Fruit fly (Drosophila melanogaster): Measurements from ENCODE around the gene Osi3.
A peak's percentile ranks its signal among the peaks of the same experiment; 100 is the strongest.

Osi3 gene

DNA sequence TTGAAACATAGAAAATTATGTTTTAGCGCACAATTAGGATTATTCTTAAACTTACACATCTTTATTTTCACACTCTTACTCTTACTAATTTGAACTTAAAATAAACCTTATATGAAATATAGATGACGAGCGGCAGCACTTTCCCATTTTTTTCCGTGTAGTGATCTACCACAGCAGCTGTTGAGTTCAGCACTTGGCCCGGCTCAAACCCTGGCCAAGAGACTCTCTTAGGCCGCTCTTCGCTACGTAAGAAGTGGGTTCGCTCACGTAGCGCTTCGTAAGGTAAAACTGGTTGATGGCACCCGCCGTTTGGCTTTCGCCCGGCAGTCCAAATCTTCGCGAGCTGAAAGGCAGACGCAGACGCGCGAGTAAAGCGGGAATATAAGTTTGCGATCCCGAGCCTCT lies 17.1 kb upstream of the Osi3 start, which contains the start of gene Osi24 (continued):
- TF ChIP-seq CG8290 (GFP tag; optimal IDR thresholded peaks at IDR 0.05) (no peak), CG8290 (tag; optimal IDR thresholded peaks at IDR 0.05) (peak in 1 of 2 experiments; percentile 32), lola (GFP tag; optimal IDR thresholded peaks at IDR 0.05) (no peak), Dek (tag; optimal IDR thresholded peaks at IDR 0.05) (no peak), D19A (tag; optimal IDR thresholded peaks at IDR 0.05) (no peak), ham (GFP tag; IDR thresholded peaks at IDR 0.05) (no peak), usp (GFP tag; optimal IDR thresholded peaks at IDR 0.05) (no peak), PHDP (tag; optimal IDR thresholded peaks at IDR 0.05) (peak; percentile 38), ase (GFP tag; IDR thresholded peaks at IDR 0.05) (peak; percentile 45; the same call in 1 of the 3 replicates), Ssrp (tag; optimal IDR thresholded peaks at IDR 0.05) (peak; percentile 39), CG2116 (GFP tag; optimal IDR thresholded peaks at IDR 0.05) (no peak), CG5953 (GFP tag; IDR thresholded peaks at IDR 0.05) (peak; percentile 60; the same call in 1 of the 2 replicates), Neu2 (GFP tag; optimal IDR thresholded peaks at IDR 0.05; ENCODE audit: borderline replicate concordance) (no peak), ab (GFP tag; optimal IDR thresholded peaks at IDR 0.05) (no peak), CG6765 (GFP tag; optimal IDR thresholded peaks at IDR 0.05) (no peak), dmrt99B (tag; optimal IDR thresholded peaks at IDR 0.05) (peak; percentile 74), kni (GFP tag; optimal IDR thresholded peaks at IDR 0.05) (no peak), CG34422 (GFP tag; IDR thresholded peaks at IDR 0.05) (no peak), CG18599 (GFP tag; optimal IDR thresholded peaks at IDR 0.05) (peak; percentile 38), Oli (tag; optimal IDR thresholded peaks at IDR 0.05) (peak; percentile 64), CG13424 (tag; optimal IDR thresholded peaks at IDR 0.05) (peak; percentile 52), MESR4 (GFP tag; optimal IDR thresholded peaks at IDR 0.05) (no peak), CG11398 (GFP tag; optimal IDR thresholded peaks at IDR 0.05) (no peak), Dfd (GFP tag; optimal IDR thresholded peaks at IDR 0.05) (no peak), dmrt11E (tag; optimal IDR thresholded peaks at IDR 0.05) (no peak), yki (optimal IDR thresholded peaks at IDR 0.05) (no peak), CG6854 (GFP tag; optimal IDR thresholded peaks at IDR 0.05) (no peak), CG31441 (GFP tag; IDR thresholded peaks at IDR 0.05) (peak; percentile 73), CG10209 (GFP tag; optimal IDR thresholded peaks at IDR 0.05) (peak; percentile 28), dati (GFP tag; IDR thresholded peaks at IDR 0.05) (peak; percentile 53; the same call in 1 of the 2 replicates), bigmax (GFP tag; optimal IDR thresholded peaks at IDR 0.05) (no peak), NK7.1 (GFP tag; optimal IDR thresholded peaks at IDR 0.05) (no peak), gro (GFP tag; optimal IDR thresholded peaks at IDR 0.05) (no peak), CG15514 (GFP tag; optimal IDR thresholded peaks at IDR 0.05) (no peak), zfh2 (GFP tag; optimal IDR thresholded peaks at IDR 0.05) (peak; percentile 32), Oaz (GFP tag; IDR thresholded peaks at IDR 0.05) (peak; percentile 41; the same call in 1 of the 2 replicates), nom (GFP tag; optimal IDR thresholded peaks at IDR 0.05) (no peak), cato (GFP tag; optimal IDR thresholded peaks at IDR 0.05; ENCODE audit: borderline replicate concordance) (peak; percentile 9), Dip2 (GFP tag; IDR thresholded peaks at IDR 0.05) (no peak), CG9727 (GFP tag; optimal IDR thresholded peaks at IDR 0.05) (no peak), H2.0 (GFP tag; IDR thresholded peaks at IDR 0.05) (peak; percentile 59), Asciz (GFP tag; optimal IDR thresholded peaks at IDR 0.05) (peak; percentile 61), CG6683 (GFP tag; optimal IDR thresholded peaks at IDR 0.05) (no peak), CG8944 (GFP tag; optimal IDR thresholded peaks at IDR 0.05) (peak; percentile 27), HHEX (GFP tag; optimal IDR thresholded peaks at IDR 0.05) (no peak), HmgD (GFP tag; optimal IDR thresholded peaks at IDR 0.05) (no peak), onecut (GFP tag; IDR thresholded peaks at IDR 0.05) (no peak), NC2β (GFP tag; optimal IDR thresholded peaks at IDR 0.05) (peak; percentile 33), kah (GFP tag; optimal IDR thresholded peaks at IDR 0.05) (no peak), caup (GFP tag; optimal IDR thresholded peaks at IDR 0.05; ENCODE audit: severe bottlenecking) (no peak), tgo (GFP tag; IDR thresholded peaks at IDR 0.05) (peak; percentile 75)

All from whole organism, embryonic.